Fruit fly (Drosophila melanogaster): ENCODE measurements around the gene alpha-Est4.

alpha-Est4 gene

dm6 chr3R:7504989-7505761, 33.2 kb downstream of the alpha-Est4 start, which contains the start of gene alpha-Est9 (continued):
- TF ChIP-seq CG12769 (tag; optimal IDR thresholded peaks at IDR 0.05), result peak; percentile 57
- no peak for TF ChIP-seq schlank (tag; optimal IDR thresholded peaks at IDR 0.05)
- TF ChIP-seq disco-r (GFP tag; optimal IDR thresholded peaks at IDR 0.05), result no peak
- peak; percentile 11 for TF ChIP-seq HmgZ (tag; optimal IDR thresholded peaks at IDR 0.05)
- peak; percentile 49 for TF ChIP-seq scrt (GFP tag; optimal IDR thresholded peaks at IDR 0.05)
- TF ChIP-seq CG7839 (tag; optimal IDR thresholded peaks at IDR 0.05), result no peak
- peak; percentile 70 for TF ChIP-seq cwo (GFP tag; optimal IDR thresholded peaks at IDR 0.05)
- 0 out of 2 replicates have a peak, but pooled peaks have one; percentile 31 for TF ChIP-seq Atf6 (GFP tag; IDR thresholded peaks at IDR 0.05)
- TF ChIP-seq abd-A (tag; optimal IDR thresholded peaks at IDR 0.05), result peak; percentile 50
- peak; percentile 18; the same call in 1 of the 2 replicates for TF ChIP-seq CG32532 (GFP tag; IDR thresholded peaks at IDR 0.05)
- no peak for TF ChIP-seq h (optimal IDR thresholded peaks at IDR 0.05)
- TF ChIP-seq pros (GFP tag; optimal IDR thresholded peaks at IDR 0.05), result no peak
- peak; percentile 27 for TF ChIP-seq CG15514 (GFP tag; optimal IDR thresholded peaks at IDR 0.05)
- TF ChIP-seq salm (tag; optimal IDR thresholded peaks at IDR 0.05), result no peak
- no peak for TF ChIP-seq croc (GFP tag; conservative IDR thresholded peaks at IDR 0.05)
- no peak for TF ChIP-seq CG9876 (GFP tag; optimal IDR thresholded peaks at IDR 0.05)
- TF ChIP-seq Deaf1 (tag; optimal IDR thresholded peaks at IDR 0.05), result peak; percentile 69
- TF ChIP-seq CG31441 (GFP tag; IDR thresholded peaks at IDR 0.05), result no peak
- no peak for TF ChIP-seq CG13624 (GFP tag; optimal IDR thresholded peaks at IDR 0.05)
- TF ChIP-seq CG6765 (GFP tag; optimal IDR thresholded peaks at IDR 0.05), result no peak
- TF ChIP-seq row (GFP tag; IDR thresholded peaks at IDR 0.05), result 0 out of 3 replicates have a peak, but pooled peaks have one; percentile 5
- no peak for TF ChIP-seq CG8089 (GFP tag; optimal IDR thresholded peaks at IDR 0.05)
- no peak for TF ChIP-seq CG3995 (GFP tag; optimal IDR thresholded peaks at IDR 0.05)
- TF ChIP-seq bab2 (GFP tag; optimal IDR thresholded peaks at IDR 0.05), result no peak
- no peak for TF ChIP-seq CG5953 (GFP tag; IDR thresholded peaks at IDR 0.05)
- no peak for TF ChIP-seq CG17328 (GFP tag; IDR thresholded peaks at IDR 0.05)
- TF ChIP-seq CG2712 (tag; optimal IDR thresholded peaks at IDR 0.05), result no peak
- peak; percentile 78 for TF ChIP-seq mirr (GFP tag; optimal IDR thresholded peaks at IDR 0.05)
- TF ChIP-seq CG31388 (GFP tag; optimal IDR thresholded peaks at IDR 0.05), result no peak
- peak; percentile 11 for TF ChIP-seq sqz (GFP tag; optimal IDR thresholded peaks at IDR 0.05)
- TF ChIP-seq Kr (GFP tag; optimal IDR thresholded peaks at IDR 0.05), result no peak
- peak; percentile 17; the same call in 1 of the 2 replicates for TF ChIP-seq Adf1 (GFP tag; IDR thresholded peaks at IDR 0.05)
- TF ChIP-seq Nf-YA (GFP tag; IDR thresholded peaks at IDR 0.05), result no peak
- no peak for TF ChIP-seq CG1832 (GFP tag; optimal IDR thresholded peaks at IDR 0.05)
- TF ChIP-seq gcm2 (GFP tag; optimal IDR thresholded peaks at IDR 0.05), result no peak
- no peak for TF ChIP-seq HLH3B (GFP tag; IDR thresholded peaks at IDR 0.05)
- TF ChIP-seq br (optimal IDR thresholded peaks at IDR 0.05), result no peak
- no peak for TF ChIP-seq CG10959 (GFP tag; IDR thresholded peaks at IDR 0.05)
- peak; percentile 1 for TF ChIP-seq NfI (GFP tag; optimal IDR thresholded peaks at IDR 0.05)
- peak; percentile 18 for TF ChIP-seq caup (GFP tag; optimal IDR thresholded peaks at IDR 0.05; ENCODE audit: severe bottlenecking)
- TF ChIP-seq Side (GFP tag; optimal IDR thresholded peaks at IDR 0.05), result no peak
- TF ChIP-seq Hmr (GFP tag; optimal IDR thresholded peaks at IDR 0.05), result peak; percentile 52
- TF ChIP-seq tna (GFP tag; IDR thresholded peaks at IDR 0.05; ENCODE audit: partially characterized antibody), result no peak
- TF ChIP-seq ftz-f1 (GFP tag; optimal IDR thresholded peaks at IDR 0.05), result peak; percentile 68
- no peak for TF ChIP-seq aop (GFP tag; IDR thresholded peaks at IDR 0.05)
- TF ChIP-seq dysf (GFP tag; IDR thresholded peaks at IDR 0.05), result peak; percentile 25; the same call in 1 of the 3 replicates
- no peak for TF ChIP-seq hbn (GFP tag; IDR thresholded peaks at IDR 0.05; ENCODE audit: partially characterized antibody)
- TF ChIP-seq CG2199 (GFP tag; IDR thresholded peaks at IDR 0.05), result 0 out of 3 replicates have a peak, but pooled peaks have one; percentile 25
- no peak for TF ChIP-seq CG6854 (GFP tag; optimal IDR thresholded peaks at IDR 0.05)
- TF ChIP-seq Dbx (GFP tag; IDR thresholded peaks at IDR 0.05), result peak; percentile 65; the same call in 2 of the 3 replicates

Measured in whole organism, embryonic.